Worm (Caenorhabditis elegans): Measurements from ENCODE around the gene rgs-11.
A peak's percentile ranks its signal among the peaks of the same experiment; 100 is the strongest.

Gene rgs-11

ce11 chrX:14982525-14982924 lies 18.2 kb downstream of the rgs-11 start, which contains the start of gene plp-2:
TSS of gene plp-2 (minus strand) at chrX:14982804.
- TF ChIP-seq pax-1 (tag; optimal IDR thresholded peaks at IDR 0.05) (peak; percentile 38), hlh-30 (tag; optimal IDR thresholded peaks at IDR 0.05; ENCODE audit: insufficient read depth) (peak; percentile 30), odd-2 (tag; optimal IDR thresholded peaks at IDR 0.05) (no peak), ceh-24 (tag; optimal IDR thresholded peaks at IDR 0.05) (no peak), fkh-6 (tag; optimal IDR thresholded peaks at IDR 0.05) (no peak)

ce11 chrX:14983274-14983673 lies 18.9 kb downstream of the rgs-11 start, which contains the start of gene rbg-1:
TSS of gene rbg-1 (plus strand) at chrX:14983533.
- TF ChIP-seq hlh-30 (tag; optimal IDR thresholded peaks at IDR 0.05; ENCODE audit: insufficient read depth), result peak; percentile 92
- TF ChIP-seq sox-2 (GFP tag; IDR thresholded peaks at IDR 0.05), result no peak; the same call in 1 of the 2 replicates
- peak; percentile 29 for TF ChIP-seq ceh-34 (tag; optimal IDR thresholded peaks at IDR 0.05)
- peak; percentile 63 for TF ChIP-seq unc-55 (GFP tag; optimal IDR thresholded peaks at IDR 0.05)
- TF ChIP-seq sox-4 (tag; optimal IDR thresholded peaks at IDR 0.05), result no peak
- peak; percentile 42 for TF ChIP-seq ceh-18 (tag; optimal IDR thresholded peaks at IDR 0.05)
- TF ChIP-seq ceh-31 (tag; optimal IDR thresholded peaks at IDR 0.05), result peak; percentile 58
- peak; percentile 47 for TF ChIP-seq tbx-2 (tag; optimal IDR thresholded peaks at IDR 0.05)
- peak; percentile 23 for TF ChIP-seq unc-42 (tag; optimal IDR thresholded peaks at IDR 0.05)
- peak; percentile 81 for TF ChIP-seq ceh-48 (tag; optimal IDR thresholded peaks at IDR 0.05)
- TF ChIP-seq mec-3 (tag; optimal IDR thresholded peaks at IDR 0.05; ENCODE audit: borderline replicate concordance), result no peak
- TF ChIP-seq elt-2 (tag; optimal IDR thresholded peaks at IDR 0.05), result no peak
- TF ChIP-seq nfya-1 (tag; optimal IDR thresholded peaks at IDR 0.05), result peak; percentile 38
- TF ChIP-seq ahr-1 (tag; optimal IDR thresholded peaks at IDR 0.05), result no peak
- TF ChIP-seq rnt-1 (tag; optimal IDR thresholded peaks at IDR 0.05), result peak; percentile 12
- TF ChIP-seq sdc-2 (tag; optimal IDR thresholded peaks at IDR 0.05), result no peak

ce11 chrX:14988160-14988559 lies 23.8 kb downstream of the rgs-11 start:
- no peak for TF ChIP-seq ceh-22 (tag; optimal IDR thresholded peaks at IDR 0.05)
- no peak for TF ChIP-seq fkh-10 (GFP tag; optimal IDR thresholded peaks at IDR 0.05)

ce11 chrX:14991280-14991679 lies 26.9 kb downstream of the rgs-11 start, which contains the start of gene iglr-1:
TSS of gene iglr-1 (minus strand) at chrX:14991380.
- TF ChIP-seq ahr-1 (tag; optimal IDR thresholded peaks at IDR 0.05), result no peak
- TF ChIP-seq syd-9 (tag; optimal IDR thresholded peaks at IDR 0.05), result no peak
- TF ChIP-seq T23F11.4 (GFP tag; optimal IDR thresholded peaks at IDR 0.05), result no peak

- no peak for TF ChIP-seq K02D7.2 (tag; optimal IDR thresholded peaks at IDR 0.05)
- peak; percentile 71 for TF ChIP-seq unc-42 (tag; optimal IDR thresholded peaks at IDR 0.05)
Measured at ce11 chrX:14993744-14994143, 29.4 kb downstream of the rgs-11 start.

- TF ChIP-seq ceh-34 (tag; optimal IDR thresholded peaks at IDR 0.05), result no peak
Measured at ce11 chrX:14999101-14999500, 34.7 kb downstream of the rgs-11 start, which contains the start of gene cutl-3. TSS of gene cutl-3 (minus strand) at chrX:14999201.

ce11 chrX:15003891-15004550 lies 39.7 kb downstream of the rgs-11 start, which contains the start of gene slc-25A18.1:
TSS of gene slc-25A18.1 (minus strand) at chrX:15003941.
- TF ChIP-seq elt-2 (tag; optimal IDR thresholded peaks at IDR 0.05), result peak; percentile 72
- TF ChIP-seq ceh-9 (tag; optimal IDR thresholded peaks at IDR 0.05), result no peak

- TF ChIP-seq ztf-16 (tag; optimal IDR thresholded peaks at IDR 0.05) (no peak), hlh-15 (tag; optimal IDR thresholded peaks at IDR 0.05) (no peak), dve-1 (tag; optimal IDR thresholded peaks at IDR 0.05) (no peak), ttx-3 (tag; optimal IDR thresholded peaks at IDR 0.05) (no peak), ref-2 (tag; optimal IDR thresholded peaks at IDR 0.05) (no peak), mec-3 (tag; optimal IDR thresholded peaks at IDR 0.05; ENCODE audit: borderline replicate concordance) (no peak), pqm-1 (tag; optimal IDR thresholded peaks at IDR 0.05) (no peak)
Measured at ce11 chrX:15006847-15007358, 42.5 kb downstream of the rgs-11 start, which contains the start of gene ergi-2. TSS of gene ergi-2 (minus strand) at chrX:15007308.
